Fruit fly (Drosophila melanogaster): ENCODE results near the gene SWIP.

DNA sequence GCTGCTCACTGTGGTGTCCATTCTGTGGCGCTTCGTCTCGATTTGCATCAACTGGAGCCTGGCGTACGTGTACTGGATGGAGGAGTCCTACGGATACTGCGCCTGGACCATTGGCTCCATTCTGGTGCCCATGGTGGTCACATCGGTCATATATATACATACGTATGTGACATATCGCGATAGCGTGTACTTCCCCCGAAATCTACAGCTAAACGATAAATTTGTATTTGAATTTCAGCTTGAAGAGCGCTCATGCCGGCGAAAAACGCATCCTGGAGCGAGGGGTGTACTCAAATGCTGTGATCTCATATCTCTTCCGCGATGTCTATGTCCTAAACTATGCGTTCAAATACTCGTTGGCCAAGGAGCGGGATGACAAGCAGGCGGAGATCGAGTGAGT lies 10.0 kb downstream of the SWIP start:
- TF ChIP-seq Myc (optimal IDR thresholded peaks at IDR 0.05) (no peak), insv (optimal IDR thresholded peaks at IDR 0.05) (no peak), h (optimal IDR thresholded peaks at IDR 0.05) (no peak), ttk (optimal IDR thresholded peaks at IDR 0.05) (no peak), Sin3A (optimal IDR thresholded peaks at IDR 0.05) (no peak)
